Worm (Caenorhabditis elegans): ENCODE data around the gene F40B5.2.

Gene F40B5.2

DNA sequence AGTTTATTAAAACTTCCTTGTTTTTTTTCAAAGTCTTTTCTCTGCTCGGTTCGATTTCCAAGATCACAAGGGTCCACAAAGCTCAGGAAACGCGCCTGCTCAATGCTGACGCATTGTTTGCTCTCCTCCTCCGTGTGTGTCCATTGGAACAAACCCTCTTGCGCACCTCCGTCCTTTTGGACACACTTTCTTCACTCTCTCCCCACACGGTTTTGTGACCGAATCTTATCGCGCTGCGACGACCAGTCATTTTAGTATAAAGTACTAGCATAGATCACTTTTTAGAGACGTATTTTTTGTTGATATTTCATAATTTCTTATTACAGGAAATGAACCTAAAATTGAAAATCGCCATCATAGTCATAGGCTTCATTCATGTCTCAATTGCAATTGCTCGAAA is 557 bp downstream of the F40B5.2 start (continued):
- TF ChIP-seq madf-5 (GFP tag; IDR thresholded peaks at IDR 0.05) (no peak), lin-38 (GFP tag; IDR thresholded peaks at IDR 0.05) (no peak), daf-8 (GFP tag; IDR thresholded peaks at IDR 0.05) (no peak), arid-1 (GFP tag; conservative IDR thresholded peaks at IDR 0.05) (no peak), Y105C5A.15 (GFP tag; IDR thresholded peaks at IDR 0.05) (no peak), nhr-42 (GFP tag; IDR thresholded peaks at IDR 0.05) (no peak), F49E8.2 (tag; optimal IDR thresholded peaks at IDR 0.05; ENCODE audit: borderline replicate concordance) (no peak), nhr-10 (tag; optimal IDR thresholded peaks at IDR 0.05) (no peak), ceh-82 (tag; optimal IDR thresholded peaks at IDR 0.05) (no peak), duxl-1 (tag; optimal IDR thresholded peaks at IDR 0.05; ENCODE audit: poor library complexity) (no peak), nhr-102 (tag; optimal IDR thresholded peaks at IDR 0.05) (no peak), T26A8.4 (GFP tag; IDR thresholded peaks at IDR 0.05) (no peak), skn-1 (tag; optimal IDR thresholded peaks at IDR 0.05) (no peak), mxl-3 (GFP tag; optimal IDR thresholded peaks at IDR 0.05) (peak; percentile 53), mes-2 (tag; optimal IDR thresholded peaks at IDR 0.05; ENCODE audit: poor library complexity, severe bottlenecking) (no peak), lin-29 (GFP tag; IDR thresholded peaks at IDR 0.05) (no peak), ZK337.2 (GFP tag; IDR thresholded peaks at IDR 0.05) (no peak), daf-19 (GFP tag; conservative IDR thresholded peaks at IDR 0.05) (no peak), hmg-1.1 (GFP tag; IDR thresholded peaks at IDR 0.05) (peak; percentile 80), R02D3.7 (tag; optimal IDR thresholded peaks at IDR 0.05) (no peak), lsy-2 (tag; optimal IDR thresholded peaks at IDR 0.05) (peak; percentile 36 to 86), fkh-10 (GFP tag; optimal IDR thresholded peaks at IDR 0.05) (peak; percentile 28), zfp-3 (GFP tag; conservative IDR thresholded peaks at IDR 0.05) (no peak), mxl-2 (GFP tag; conservative IDR thresholded peaks at IDR 0.05) (no peak), F10B5.3 (tag; optimal IDR thresholded peaks at IDR 0.05) (no peak), F44E2.7 (GFP tag; IDR thresholded peaks at IDR 0.05) (no peak), mdl-1 (tag; optimal IDR thresholded peaks at IDR 0.05) (peak in 1 of 2 experiments; percentile 57), ztf-11 (tag; optimal IDR thresholded peaks at IDR 0.05) (no peak), gei-8 (GFP tag; optimal IDR thresholded peaks at IDR 0.05) (no peak), hlh-11 (tag; optimal IDR thresholded peaks at IDR 0.05) (peak; percentile 89), D1046.2 (GFP tag; IDR thresholded peaks at IDR 0.05) (no peak), dmd-6 (GFP tag; IDR thresholded peaks at IDR 0.05) (peak; percentile 88), nhr-28 (tag; optimal IDR thresholded peaks at IDR 0.05) (peak; percentile 84), lim-7 (GFP tag; IDR thresholded peaks at IDR 0.05) (no peak), cey-2 (tag; optimal IDR thresholded peaks at IDR 0.05; ENCODE audit: borderline replicate concordance, insufficient read depth) (no peak), attf-4 (tag; optimal IDR thresholded peaks at IDR 0.05) (no peak), ctbp-1 (GFP tag; IDR thresholded peaks at IDR 0.05) (peak; percentile 63; the same call in 1 of the 2 replicates), mep-1 (tag; optimal IDR thresholded peaks at IDR 0.05) (peak; percentile 90), lir-3 (tag; optimal IDR thresholded peaks at IDR 0.05) (no peak), pqm-1 (tag; optimal IDR thresholded peaks at IDR 0.05) (peak; percentile 41), saeg-2 (GFP tag; IDR thresholded peaks at IDR 0.05) (no peak), rbr-2 (tag; optimal IDR thresholded peaks at IDR 0.05) (peak; percentile 81), dpl-1 (GFP tag; optimal IDR thresholded peaks at IDR 0.05) (peak; percentile 59), dmd-9 (GFP tag; IDR thresholded peaks at IDR 0.05) (no peak), nhr-6 (tag; optimal IDR thresholded peaks at IDR 0.05) (peak; percentile 83), set-16 (GFP tag; IDR thresholded peaks at IDR 0.05) (no peak), ceh-20 (GFP tag; IDR thresholded peaks at IDR 0.05) (peak; percentile 58; the same call in 1 of the 2 replicates), pha-4 (GFP tag; IDR thresholded peaks at IDR 0.05) (0 out of 2 replicates have a peak, but pooled peaks have one; percentile 52), pha-4 (tag; optimal IDR thresholded peaks at IDR 0.05) (no peak), lin-15B (tag; optimal IDR thresholded peaks at IDR 0.05) (no peak), zag-1 (tag; optimal IDR thresholded peaks at IDR 0.05) (no peak), unc-39 (tag; optimal IDR thresholded peaks at IDR 0.05) (no peak)

All from whole organism, L4 larva.